Worm (Caenorhabditis elegans) whole organism, L3 larva: Measurements from ENCODE around the gene F29G9.1.

Source experiments
- R02D3.7 ChIP-seq: fragments of 150-350 bp; optimal IDR thresholded peaks from 2 replicates; lab custom pipeline; 2014; ENCODE audit warnings: missing biosample characterization, missing genetic modification characterization
- ZK546.5 ChIP-seq: sonication (generic microtip); optimal IDR thresholded peaks from 2 replicates; lab custom pipeline; 2017; ENCODE audit warnings: missing biosample characterization, missing genetic modification characterization
- aly-2 ChIP-seq: fragments of 150-350 bp; optimal IDR thresholded peaks from 2 replicates; lab custom pipeline; 2014; ENCODE audit warnings: missing biosample characterization, missing genetic modification characterization
- ama-1 ChIP-seq: fragments of 150-350 bp; optimal IDR thresholded peaks from 2 replicates; lab custom pipeline; 2018
- ceh-16 ChIP-seq: sonication (generic microtip); optimal IDR thresholded peaks from 2 replicates; lab custom pipeline; 2017; ENCODE audit warnings: missing biosample characterization, missing genetic modification characterization
- ceh-28 ChIP-seq: fragments of 150-350 bp; optimal IDR thresholded peaks from 2 replicates; lab custom pipeline; 2014; ENCODE audit warnings: missing biosample characterization, missing genetic modification reagents, missing genetic modification characterization
- ceh-82 ChIP-seq: fragments of 150-350 bp; optimal IDR thresholded peaks from 2 replicates; lab custom pipeline; 2014; ENCODE audit warnings: missing biosample characterization, missing genetic modification characterization
- daf-12 ChIP-seq: fragments of 150-350 bp; optimal IDR thresholded peaks from 2 replicates; lab custom pipeline; 2014; ENCODE audit warnings: missing biosample characterization, missing genetic modification reagents, missing genetic modification characterization
- egl-27 ChIP-seq: sonication (generic microtip); optimal IDR thresholded peaks from 4 replicates; lab custom pipeline; 2017; ENCODE audit warnings: missing biosample characterization, missing genetic modification reagents, missing genetic modification characterization
- egl-5 ChIP-seq: fragments of 150-350 bp; optimal IDR thresholded peaks from 2 replicates; lab custom pipeline; 2017; ENCODE audit warnings: missing biosample characterization, missing genetic modification reagents, missing genetic modification characterization, inconsistent platforms
- elt-1 ChIP-seq: fragments of 150-350 bp; optimal IDR thresholded peaks from 2 replicates; lab custom pipeline; 2014; ENCODE audit warnings: missing biosample characterization, missing genetic modification characterization
- elt-2 ChIP-seq: sonication (generic microtip); optimal IDR thresholded peaks from 2 replicates; lab custom pipeline; 2016; ENCODE audit warnings: missing genetic modification reagents, mild to moderate bottlenecking, missing genetic modification characterization, missing compliant biosample characterization
- eor-1 ChIP-seq, 2 experiments: fragments of 150-350 bp; optimal IDR thresholded peaks; 2 replicates each; lab custom pipeline; 2014 to 2018; ENCODE audit warnings: missing biosample characterization in 2 of 2, missing genetic modification characterization in 2 of 2
- fkh-10 ChIP-seq: sonication (generic microtip); optimal IDR thresholded peaks from 2 replicates; lab custom pipeline; 2017; ENCODE audit warnings: missing biosample characterization, missing genetic modification reagents, missing genetic modification characterization
- fos-1 ChIP-seq: fragments of 150-350 bp; optimal IDR thresholded peaks from 2 replicates; lab custom pipeline; 2014; ENCODE audit warnings: missing biosample characterization, missing genetic modification characterization
- hmg-11 ChIP-seq: sonication (generic microtip); optimal IDR thresholded peaks from 2 replicates; lab custom pipeline; 2016; ENCODE audit warnings: missing genetic modification characterization, missing compliant biosample characterization
- jun-1 ChIP-seq: fragments of 150-350 bp; optimal IDR thresholded peaks from 2 replicates; lab custom pipeline; 2014; ENCODE audit warnings: missing biosample characterization, missing genetic modification reagents, missing genetic modification characterization
- lin-15B ChIP-seq: fragments of 150-350 bp; optimal IDR thresholded peaks from 2 replicates; lab custom pipeline; 2014; ENCODE audit warnings: missing biosample characterization, missing genetic modification characterization
- lin-39 ChIP-seq: fragments of 150-350 bp; optimal IDR thresholded peaks from 2 replicates; lab custom pipeline; 2018; ENCODE audit warnings: missing biosample characterization, missing genetic modification reagents, missing genetic modification characterization
- lsy-12 ChIP-seq: sonication (generic microtip); optimal IDR thresholded peaks from 2 replicates; lab custom pipeline; 2016; ENCODE audit warnings: mild to moderate bottlenecking, missing genetic modification characterization, missing compliant biosample characterization
- mdl-1 ChIP-seq: fragments of 150-350 bp; optimal IDR thresholded peaks from 2 replicates; lab custom pipeline; 2014; ENCODE audit warnings: missing biosample characterization, missing genetic modification characterization
- mml-1 ChIP-seq: fragments of 150-350 bp; sonication (generic microtip); optimal IDR thresholded peaks from 3 replicates; lab custom pipeline; 2014; ENCODE audit warnings: missing biosample characterization, missing genetic modification characterization
- nfya-1 ChIP-seq: sonication (generic microtip); optimal IDR thresholded peaks from 2 replicates; lab custom pipeline; 2017; ENCODE audit warnings: missing genetic modification characterization, mild to moderate bottlenecking, missing compliant biosample characterization, antibody characterized with exemption, moderate library complexity; ENCODE audit not compliant: insufficient read depth
- nhr-11 ChIP-seq: fragments of 150-350 bp; optimal IDR thresholded peaks from 2 replicates; lab custom pipeline; 2014; ENCODE audit warnings: missing biosample characterization, missing genetic modification characterization
- nhr-12 ChIP-seq: fragments of 150-350 bp; optimal IDR thresholded peaks from 2 replicates; lab custom pipeline; 2014; ENCODE audit warnings: missing biosample characterization, missing genetic modification characterization
- nhr-23 ChIP-seq: fragments of 150-350 bp; optimal IDR thresholded peaks from 2 replicates; lab custom pipeline; 2014; ENCODE audit warnings: missing biosample characterization, missing genetic modification reagents, missing genetic modification characterization
- nhr-237 ChIP-seq: fragments of 150-350 bp; optimal IDR thresholded peaks from 2 replicates; lab custom pipeline; 2014; ENCODE audit warnings: missing biosample characterization, missing genetic modification characterization
- nhr-25 ChIP-seq: sonication (generic microtip); optimal IDR thresholded peaks from 2 replicates; lab custom pipeline; 2017; ENCODE audit warnings: missing biosample characterization, missing genetic modification characterization
- nhr-43 ChIP-seq: sonication (generic microtip); optimal IDR thresholded peaks from 2 replicates; lab custom pipeline; 2016; ENCODE audit warnings: mild to moderate bottlenecking, missing genetic modification characterization, missing compliant biosample characterization; ENCODE audit not compliant: poor library complexity, severe bottlenecking
- nhr-67 ChIP-seq: fragments of 150-350 bp; optimal IDR thresholded peaks from 2 replicates; lab custom pipeline; 2014; ENCODE audit warnings: missing biosample characterization, missing genetic modification characterization
- nhr-76 ChIP-seq: fragments of 150-350 bp; sonication (generic microtip); optimal IDR thresholded peaks from 5 replicates; lab custom pipeline; 2014; ENCODE audit warnings: missing biosample characterization, missing genetic modification characterization
- nhr-77 ChIP-seq: fragments of 150-350 bp; optimal IDR thresholded peaks from 2 replicates; lab custom pipeline; 2014; ENCODE audit warnings: missing biosample characterization, missing genetic modification characterization
- pha-4 ChIP-seq: fragments of 150-350 bp; optimal IDR thresholded peaks from 2 replicates; lab custom pipeline; 2014; ENCODE audit warnings: missing biosample characterization, missing genetic modification reagents, missing genetic modification characterization
- pqm-1 ChIP-seq: fragments of 150-350 bp; optimal IDR thresholded peaks from 2 replicates; lab custom pipeline; 2017; ENCODE audit warnings: missing biosample characterization, missing genetic modification characterization, inconsistent platforms
- sea-2 ChIP-seq: fragments of 150-350 bp; sonication (generic microtip); optimal IDR thresholded peaks from 4 replicates; lab custom pipeline; 2014; ENCODE audit warnings: missing biosample characterization, missing genetic modification reagents, missing genetic modification characterization
- skn-1 ChIP-seq: fragments of 150-350 bp; optimal IDR thresholded peaks from 2 replicates; lab custom pipeline; 2014; ENCODE audit warnings: missing biosample characterization, missing genetic modification characterization
- snpc-4 ChIP-seq: fragments of 150-350 bp; optimal IDR thresholded peaks from 2 replicates; lab custom pipeline; 2014; ENCODE audit warnings: missing biosample characterization, missing genetic modification characterization
- tbx-2 ChIP-seq: sonication (generic microtip); optimal IDR thresholded peaks from 2 replicates; lab custom pipeline; 2016; ENCODE audit warnings: mild to moderate bottlenecking, missing genetic modification characterization, missing compliant biosample characterization
- unc-39 ChIP-seq: sonication (generic microtip); optimal IDR thresholded peaks from 4 replicates; lab custom pipeline; 2017; ENCODE audit warnings: missing biosample characterization, missing genetic modification characterization
- unc-62 ChIP-seq: fragments of 150-350 bp; sonication (generic microtip); optimal IDR thresholded peaks from 4 replicates; lab custom pipeline; 2014; ENCODE audit warnings: missing biosample characterization, missing genetic modification reagents, missing genetic modification characterization
- zag-1 ChIP-seq: fragments of 150-350 bp; optimal IDR thresholded peaks from 2 replicates; lab custom pipeline; 2014; ENCODE audit warnings: missing biosample characterization, missing genetic modification characterization
- ztf-11 ChIP-seq: fragments of 150-350 bp; optimal IDR thresholded peaks from 2 replicates; lab custom pipeline; 2014; ENCODE audit warnings: missing biosample characterization, missing genetic modification characterization
- ztf-4 ChIP-seq: fragments of 150-350 bp; optimal IDR thresholded peaks from 2 replicates; lab custom pipeline; 2014; ENCODE audit warnings: missing biosample characterization, missing genetic modification characterization

F29G9.1 gene

DNA sequence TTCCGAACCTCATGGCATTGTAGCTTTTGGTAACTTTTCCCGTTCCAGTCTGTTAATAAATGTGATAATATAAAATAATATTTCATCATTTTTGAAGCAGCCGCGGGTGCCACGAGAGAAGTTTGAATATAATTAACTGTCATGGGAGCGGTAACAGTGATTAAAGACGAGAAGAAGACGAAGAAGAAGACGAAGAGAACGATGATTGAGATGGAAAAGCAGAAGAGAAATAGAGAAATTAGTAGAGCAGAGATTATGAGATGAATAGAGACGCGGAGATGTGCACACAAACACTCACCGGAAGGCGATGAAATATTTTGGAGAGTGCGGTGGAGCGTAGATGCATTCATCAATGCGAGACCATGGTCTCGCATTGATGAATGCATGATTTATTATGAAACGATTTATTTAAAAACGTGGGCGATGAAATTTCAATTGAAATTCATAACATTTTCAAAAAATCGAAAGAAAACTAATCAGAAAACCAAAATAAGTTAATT lies 14.3 kb downstream of the F29G9.1 start, which contains the start of gene seip-1:
Gene seip-1, minus strand, starts transcription at position 51 of the 500 bp plus-strand sequence.
- TF ChIP-seq nhr-11, result peak; percentile 39
- no peak for TF ChIP-seq ztf-11
- peak; percentile 27 for TF ChIP-seq tbx-2 (tag; lab: Kevin White, UChicago)
- no peak for TF ChIP-seq ceh-82 (tag; lab: Kevin White, UChicago)
- peak; percentile 32 for TF ChIP-seq egl-27 (tag; lab: Kevin White, UChicago)
- TF ChIP-seq nfya-1 (tag; lab: Kevin White, UChicago), result peak; percentile 87
- TF ChIP-seq ztf-4 (tag; lab: Kevin White, UChicago), result no peak
- TF ChIP-seq nhr-25 (tag; lab: Kevin White, UChicago), result peak; percentile 55
- TF ChIP-seq skn-1 (tag; lab: Kevin White, UChicago), result peak; percentile 89
- peak; percentile 82 for TF ChIP-seq snpc-4
- no peak for TF ChIP-seq nhr-76 (tag; lab: Kevin White, UChicago)
- TF ChIP-seq lin-15B (tag; lab: Kevin White, UChicago), result peak; percentile 93
- peak; percentile 79 for TF ChIP-seq elt-2 (tag; lab: Kevin White, UChicago)
- peak; percentile 90 for TF ChIP-seq pha-4 (tag; lab: Kevin White, UChicago)
- TF ChIP-seq nhr-67 (tag; lab: Kevin White, UChicago), result no peak
- TF ChIP-seq hmg-11 (tag; lab: Kevin White, UChicago), result peak; percentile 79
- no peak for TF ChIP-seq nhr-237 (tag; lab: Kevin White, UChicago)
- TF ChIP-seq ama-1, result peak; percentile 10
- peak; percentile 83 for TF ChIP-seq nhr-23 (tag; lab: Kevin White, UChicago)
- TF ChIP-seq mdl-1 (tag; lab: Kevin White, UChicago), result peak; percentile 6
- TF ChIP-seq R02D3.7 (tag; lab: Kevin White, UChicago), result peak; percentile 44
- peak; percentile 33 for TF ChIP-seq fkh-10
- peak; percentile 33 for TF ChIP-seq fos-1
- peak; percentile 41 for TF ChIP-seq egl-5 (tag; lab: Kevin White, UChicago)
- TF ChIP-seq lin-39 (tag; lab: Kevin White, UChicago), result peak; percentile 89
- TF ChIP-seq unc-62, result peak; percentile 30
- TF ChIP-seq ceh-28 (tag; lab: Kevin White, UChicago), result peak; percentile 23
- no peak for TF ChIP-seq zag-1 (tag; lab: Kevin White, UChicago)
- peak; percentile 6 for TF ChIP-seq nhr-43
- peak; percentile 79 for TF ChIP-seq jun-1 (tag; lab: Kevin White, UChicago)
- no peak for TF ChIP-seq nhr-12 (tag; lab: Kevin White, UChicago)
- no peak for TF ChIP-seq eor-1 (tag; optimal IDR thresholded peaks at IDR 0.05; lab: Kevin White, UChicago)
- peak; percentile 25 for TF ChIP-seq lsy-12 (tag; lab: Kevin White, UChicago)
- TF ChIP-seq pqm-1, result peak; percentile 78
- TF ChIP-seq elt-1, result no peak
- TF ChIP-seq ceh-16 (tag; lab: Kevin White, UChicago), result no peak
- no peak for TF ChIP-seq unc-39 (tag; lab: Kevin White, UChicago)
- no peak for TF ChIP-seq sea-2
- TF ChIP-seq mml-1 (tag; lab: Kevin White, UChicago), result no peak

- TF ChIP-seq lsy-12 (tag; lab: Kevin White, UChicago) (no peak), aly-2 (tag; lab: Kevin White, UChicago) (no peak), nhr-67 (tag; lab: Kevin White, UChicago) (no peak), nhr-25 (tag; lab: Kevin White, UChicago) (no peak), ztf-4 (tag; lab: Kevin White, UChicago) (no peak), nhr-43 (no peak), daf-12 (tag; lab: Kevin White, UChicago) (no peak), nhr-77 (tag; lab: Kevin White, UChicago) (no peak), nhr-237 (tag; lab: Kevin White, UChicago) (no peak), nhr-76 (tag; lab: Kevin White, UChicago) (no peak), ZK546.5 (tag; lab: Kevin White, UChicago) (no peak)
Observed at ce11 chrV:6055289-6055688, 16.4 kb downstream of the F29G9.1 start, which contains the start of gene srd-20. Gene srd-20 (plus strand): TSS chrV:6055589.
